Worm (Caenorhabditis elegans) whole organism, L4 larva: ENCODE measurements around the gene F56D2.3.

ENCODE experiments used
- D1046.2 ChIP-seq: fragments of 200-800 bp; sonication (Bioruptor generic); IDR thresholded peaks from 2 replicates; pipeline ENCODE4 v1.3.6; 2022; ENCODE audit warnings: missing genetic modification characterization, missing compliant biosample characterization
- F26F4.8 ChIP-seq: fragments of 200-800 bp; sonication (Bioruptor generic); conservative IDR thresholded peaks from 2 replicates; pipeline ENCODE4 v1.3.6; 2022; ENCODE audit warnings: missing genetic modification characterization, missing compliant biosample characterization
- T20F7.1 ChIP-seq: fragments of 200-800 bp; sonication (Bioruptor generic); optimal IDR thresholded peaks from 2 replicates; lab custom pipeline; 2018; ENCODE audit warnings: mild to moderate bottlenecking, missing genetic modification characterization, missing compliant biosample characterization
- T26A8.4 ChIP-seq: fragments of 200-800 bp; sonication (Bioruptor generic); IDR thresholded peaks from 2 replicates; pipeline ENCODE4 v1.3.6; 2022; ENCODE audit warnings: missing genetic modification characterization, missing compliant biosample characterization
- Y105C5A.15 ChIP-seq: fragments of 200-800 bp; sonication (Bioruptor generic); IDR thresholded peaks from 2 replicates; pipeline ENCODE4 v1.3.6; 2022; ENCODE audit warnings: missing genetic modification characterization, missing compliant biosample characterization
- Y48G9A.11 ChIP-seq: fragments of 200-800 bp; sonication (Bioruptor generic); IDR thresholded peaks from 2 replicates; pipeline ENCODE4 v1.3.6; 2022; ENCODE audit warnings: missing genetic modification reagents, missing genetic modification characterization, missing compliant biosample characterization
- Y75B8A.6 ChIP-seq: fragments of 200-800 bp; sonication (Bioruptor generic); IDR thresholded peaks from 2 replicates; pipeline ENCODE4 v1.3.6; 2022; ENCODE audit warnings: missing genetic modification reagents, missing genetic modification characterization, missing compliant biosample characterization
- ZK337.2 ChIP-seq: fragments of 200-800 bp; sonication (Bioruptor generic); IDR thresholded peaks from 2 replicates; pipeline ENCODE4 v1.3.6; 2022; ENCODE audit warnings: missing genetic modification reagents, missing genetic modification characterization, missing compliant biosample characterization
- aha-1 ChIP-seq: fragments of 150-350 bp; peaks from one replicate; lab custom pipeline; 2014; ENCODE audit warnings: missing biosample characterization, missing genetic modification characterization
- arid-1 ChIP-seq: fragments of 200-800 bp; sonication (Bioruptor generic); conservative IDR thresholded peaks from 2 replicates; pipeline ENCODE4 v1.3.6; 2022; ENCODE audit warnings: missing genetic modification reagents, missing genetic modification characterization, missing compliant biosample characterization
- ceh-82 ChIP-seq: sonication (generic microtip); optimal IDR thresholded peaks from 2 replicates; lab custom pipeline; 2017; ENCODE audit warnings: missing biosample characterization, missing genetic modification characterization
- daf-16 ChIP-seq, 3 experiments: sonication (generic microtip); optimal IDR thresholded peaks; 2 replicates each; lab custom pipeline; 2016 to 2017; ENCODE audit warnings: missing genetic modification characterization in 3 of 3, missing genetic modification reagents in 3 of 3, mild to moderate bottlenecking in 2 of 3, missing compliant biosample characterization in 2 of 3, missing biosample characterization in 1 of 3, moderate library complexity in 1 of 3
- daf-19 ChIP-seq: fragments of 200-800 bp; sonication (Bioruptor generic); conservative IDR thresholded peaks from 2 replicates; pipeline ENCODE4 v1.3.6; 2022; ENCODE audit warnings: missing genetic modification characterization, missing compliant biosample characterization
- daf-8 ChIP-seq: fragments of 200-800 bp; sonication (Bioruptor generic); IDR thresholded peaks from 2 replicates; pipeline ENCODE4 v1.3.6; 2022; ENCODE audit warnings: missing genetic modification characterization, missing compliant biosample characterization
- dmd-6 ChIP-seq: fragments of 200-800 bp; sonication (Bioruptor generic); IDR thresholded peaks from 2 replicates; pipeline ENCODE4 v1.3.6; 2022; ENCODE audit warnings: missing genetic modification reagents, missing genetic modification characterization, missing compliant biosample characterization
- dpl-1 ChIP-seq: fragments of 150-350 bp; optimal IDR thresholded peaks from 2 replicates; lab custom pipeline; 2014; ENCODE audit warnings: missing biosample characterization, missing genetic modification reagents, missing genetic modification characterization
- fkh-10 ChIP-seq: fragments of 150-350 bp; optimal IDR thresholded peaks from 2 replicates; lab custom pipeline; 2014; ENCODE audit warnings: missing biosample characterization, missing genetic modification reagents, missing genetic modification characterization
- hlh-11 ChIP-seq: fragments of 200-800 bp; sonication (Bioruptor generic); optimal IDR thresholded peaks from 2 replicates; lab custom pipeline; 2018; ENCODE audit warnings: mild to moderate bottlenecking, missing genetic modification characterization, missing compliant biosample characterization
- lim-7 ChIP-seq: fragments of 200-800 bp; sonication (Bioruptor generic); IDR thresholded peaks from 2 replicates; pipeline ENCODE4 v1.3.6; 2022; ENCODE audit warnings: missing genetic modification characterization, missing compliant biosample characterization
- lin-15B ChIP-seq: fragments of 150-350 bp; sonication (generic microtip); optimal IDR thresholded peaks from 3 replicates; lab custom pipeline; 2014; ENCODE audit warnings: missing biosample characterization, missing genetic modification characterization
- lin-29 ChIP-seq: fragments of 200-800 bp; sonication (Bioruptor generic); IDR thresholded peaks from 2 replicates; pipeline ENCODE4 v1.3.6; 2022; ENCODE audit warnings: missing genetic modification reagents, missing genetic modification characterization, missing compliant biosample characterization
- madf-9 ChIP-seq: fragments of 200-800 bp; sonication (Bioruptor generic); conservative IDR thresholded peaks from 2 replicates; pipeline ENCODE4 v1.3.6; 2022; ENCODE audit warnings: missing genetic modification reagents, missing genetic modification characterization, missing compliant biosample characterization
- mep-1 ChIP-seq: fragments of 150-350 bp; sonication (generic microtip); optimal IDR thresholded peaks from 3 replicates; lab custom pipeline; 2014; ENCODE audit warnings: missing biosample characterization, missing genetic modification characterization
- mxl-3 ChIP-seq: fragments of 200-800 bp; sonication (Bioruptor generic); optimal IDR thresholded peaks from 2 replicates; lab custom pipeline; 2018; ENCODE audit warnings: mild to moderate bottlenecking, missing genetic modification characterization, missing compliant biosample characterization
- nhr-10 ChIP-seq: fragments of 150-350 bp; optimal IDR thresholded peaks from 2 replicates; lab custom pipeline; 2014; ENCODE audit warnings: missing biosample characterization, missing genetic modification characterization
- nhr-102 ChIP-seq: sonication (generic microtip); optimal IDR thresholded peaks from 2 replicates; lab custom pipeline; 2016; ENCODE audit warnings: mild to moderate bottlenecking, missing genetic modification characterization, moderate library complexity, missing compliant biosample characterization
- nhr-11 ChIP-seq: fragments of 150-350 bp; optimal IDR thresholded peaks from 2 replicates; lab custom pipeline; 2014; ENCODE audit warnings: missing biosample characterization, missing genetic modification characterization
- nhr-25 ChIP-seq: sonication (generic microtip); optimal IDR thresholded peaks from 2 replicates; lab custom pipeline; 2017; ENCODE audit warnings: missing genetic modification characterization, mild to moderate bottlenecking, missing compliant biosample characterization, antibody characterized with exemption, moderate library complexity, borderline replicate concordance; ENCODE audit not compliant: insufficient read depth
- nhr-28 ChIP-seq: fragments of 150-350 bp; optimal IDR thresholded peaks from 2 replicates; lab custom pipeline; 2014; ENCODE audit warnings: missing biosample characterization, missing genetic modification characterization
- php-3 ChIP-seq: fragments of 200-800 bp; sonication (Bioruptor generic); IDR thresholded peaks from 2 replicates; pipeline ENCODE4 v1.3.6; 2022; ENCODE audit warnings: missing genetic modification reagents, missing genetic modification characterization, missing compliant biosample characterization
- pqm-1 ChIP-seq: sonication (generic microtip); optimal IDR thresholded peaks from 2 replicates; lab custom pipeline; 2017; ENCODE audit warnings: missing biosample characterization, missing genetic modification characterization
- rbr-2 ChIP-seq: sonication (generic microtip); optimal IDR thresholded peaks from 2 replicates; lab custom pipeline; 2016; ENCODE audit warnings: missing genotype, missing genetic modification characterization, missing compliant biosample characterization
- saeg-2 ChIP-seq: fragments of 200-800 bp; sonication (Bioruptor generic); IDR thresholded peaks from 2 replicates; pipeline ENCODE4 v1.3.6; 2022; ENCODE audit warnings: missing genetic modification reagents, missing genetic modification characterization, missing compliant biosample characterization
- set-16 ChIP-seq: fragments of 200-800 bp; sonication (Bioruptor generic); IDR thresholded peaks from 2 replicates; pipeline ENCODE4 v1.3.6; 2022; ENCODE audit warnings: missing genetic modification reagents, missing genetic modification characterization, missing compliant biosample characterization
- tra-1 ChIP-seq: fragments of 200-800 bp; sonication (Bioruptor generic); IDR thresholded peaks from 2 replicates; pipeline ENCODE4 v1.3.6; 2022; ENCODE audit warnings: missing genetic modification reagents, missing genetic modification characterization, missing compliant biosample characterization
- unc-62 ChIP-seq, 3 experiments: fragments of 150-350 bp in 1 of 3; sonication (generic microtip); optimal IDR thresholded peaks in 2 of 3; peaks in 1 of 3; 1 replicate in 1 of 3; 2 replicates in 2 of 3; lab custom pipeline; 2014 to 2017; ENCODE audit warnings: missing biosample characterization in 3 of 3, missing genetic modification characterization in 3 of 3, missing genetic modification reagents in 3 of 3, missing genotype in 1 of 3
- zip-11 ChIP-seq: fragments of 200-800 bp; sonication (Bioruptor generic); IDR thresholded peaks from 2 replicates; pipeline ENCODE4 v1.3.6; 2022; ENCODE audit warnings: missing genetic modification characterization, missing compliant biosample characterization

Gene F56D2.3

ce11 chrIII:5563680-5564079, 21.1 kb upstream of the F56D2.3 start:
- TF ChIP-seq Y48G9A.11, result no peak
- TF ChIP-seq lin-15B (tag; lab: Kevin White, UChicago), result no peak
- peak; percentile 5 for TF ChIP-seq nhr-28
- TF ChIP-seq unc-62 (GFP tag; optimal IDR thresholded peaks at IDR 0.05 in 1 of 2; lab: Kevin White, UChicago), result peak in 1 of 2 experiments; percentile 6
- no peak for TF ChIP-seq unc-62 (tag; optimal IDR thresholded peaks at IDR 0.05; lab: Kevin White, UChicago)
- TF ChIP-seq nhr-11, result peak; percentile 50
- TF ChIP-seq madf-9 (GFP tag; lab: Robert Waterston, UW), result no peak
- TF ChIP-seq hlh-11, result peak; percentile 52
- TF ChIP-seq Y75B8A.6 (GFP tag; lab: Robert Waterston, UW), result no peak
- TF ChIP-seq mxl-3 (GFP tag; lab: Kevin White, UChicago), result peak; percentile 31
- TF ChIP-seq set-16 (GFP tag; lab: Robert Waterston, UW), result peak; percentile 20; the same call in 1 of the 2 replicates
- TF ChIP-seq daf-16 (GFP tag; optimal IDR thresholded peaks at IDR 0.05; lab: Kevin White, UChicago), result peak in 1 of 2 experiments; percentile 15
- no peak for TF ChIP-seq daf-16 (tag; optimal IDR thresholded peaks at IDR 0.05; lab: Kevin White, UChicago)

ce11 chrIII:5564325-5564724, 20.4 kb upstream of the F56D2.3 start:
- TF ChIP-seq unc-62 (GFP tag; optimal IDR thresholded peaks at IDR 0.05 in 1 of 2; lab: Kevin White, UChicago) (peak in 1 of 2 experiments; percentile 96), unc-62 (tag; optimal IDR thresholded peaks at IDR 0.05; lab: Kevin White, UChicago) (no peak), tra-1 (GFP tag; lab: Robert Waterston, UW) (no peak)

- TF ChIP-seq ceh-82 (tag; lab: Kevin White, UChicago) (no peak), dmd-6 (GFP tag; lab: Robert Waterston, UW) (no peak), rbr-2 (tag; lab: Kevin White, UChicago) (no peak), Y75B8A.6 (GFP tag; lab: Robert Waterston, UW) (no peak), ZK337.2 (GFP tag; lab: Robert Waterston, UW) (0 out of 2 replicates have a peak, but pooled peaks have one; percentile 15), nhr-10 (no peak), mep-1 (tag; lab: Kevin White, UChicago) (no peak), arid-1 (GFP tag; lab: Robert Waterston, UW) (no peak), unc-62 (GFP tag; optimal IDR thresholded peaks at IDR 0.05 in 1 of 2; lab: Kevin White, UChicago) (no peak), unc-62 (tag; optimal IDR thresholded peaks at IDR 0.05; lab: Kevin White, UChicago) (no peak), D1046.2 (no peak), F26F4.8 (GFP tag; lab: Robert Waterston, UW) (no peak), zip-11 (GFP tag; lab: Robert Waterston, UW) (no peak), T20F7.1 (GFP tag; lab: Kevin White, UChicago) (no peak), daf-8 (GFP tag; lab: Robert Waterston, UW) (no peak), daf-19 (GFP tag; lab: Robert Waterston, UW) (no peak), php-3 (GFP tag; lab: Robert Waterston, UW) (no peak), Y105C5A.15 (GFP tag; lab: Robert Waterston, UW) (no peak), fkh-10 (GFP tag; lab: Kevin White, UChicago) (no peak), nhr-25 (tag; lab: Kevin White, UChicago) (no peak), pqm-1 (tag; lab: Kevin White, UChicago) (no peak), T26A8.4 (no peak), lim-7 (0 out of 2 replicates have a peak, but pooled peaks have one; percentile 16), lin-29 (no peak), hlh-11 (peak; percentile 36), aha-1 (peak; percentile 20), nhr-102 (tag; lab: Kevin White, UChicago) (no peak), dpl-1 (GFP tag; lab: Kevin White, UChicago) (no peak), set-16 (GFP tag; lab: Robert Waterston, UW) (peak; percentile 43; the same call in 1 of the 2 replicates), saeg-2 (GFP tag; lab: Robert Waterston, UW) (no peak)
Measured at ce11 chrIII:5564799-5565198, 19.9 kb upstream of the F56D2.3 start, which contains the start of gene mlc-3. TSS of gene mlc-3 (plus strand) at chrIII:5565025.
